Fruit fly (Drosophila melanogaster): ENCODE measurements around the gene knk.

knk gene

DNA sequence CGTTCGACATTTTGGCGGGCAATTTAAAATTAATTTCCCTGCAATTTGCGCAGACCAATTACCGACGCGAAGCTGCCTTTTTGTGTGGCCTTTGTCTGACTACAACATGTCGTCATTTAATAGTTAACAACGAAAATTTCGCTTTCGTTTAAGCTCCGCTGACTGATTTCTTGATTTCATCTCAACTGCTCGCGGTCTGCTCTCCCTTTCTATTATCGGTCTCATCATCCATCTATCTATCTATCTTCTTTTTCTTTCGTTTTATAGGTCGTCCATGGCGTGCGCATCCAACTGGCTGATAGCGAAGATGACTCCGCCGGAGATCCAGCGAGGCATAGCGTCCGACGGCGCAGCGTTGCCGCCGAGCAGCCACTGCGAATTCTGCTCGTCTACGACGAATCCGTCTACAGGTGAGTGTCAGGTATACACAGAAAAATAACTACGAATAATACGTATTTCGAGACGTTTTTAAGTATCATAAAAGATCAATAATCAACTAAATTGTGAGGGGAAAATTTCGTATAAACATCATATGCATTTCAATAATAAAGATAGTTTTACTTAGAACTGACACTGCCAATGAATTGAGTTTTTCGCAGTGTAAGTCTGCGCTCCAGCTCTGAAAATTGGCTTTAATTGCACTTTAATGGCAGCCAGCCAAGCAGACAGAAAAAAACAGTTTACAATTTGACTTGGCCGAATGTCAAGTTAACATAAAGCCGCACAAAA lies 28.7 kb upstream of the knk start (continued):
- TF ChIP-seq chinmo (GFP tag; IDR thresholded peaks at IDR 0.05; ENCODE audit: partially characterized antibody) (0 out of 4 replicates have a peak, but pooled peaks have one; percentile 8), pan (optimal IDR thresholded peaks at IDR 0.05) (no peak), pan (GFP tag; optimal IDR thresholded peaks at IDR 0.05 in 1 of 2, IDR thresholded peaks at IDR 0.05 in 1 of 2) (peak in 1 of 2 experiments; percentile 67), CG3407 (GFP tag; optimal IDR thresholded peaks at IDR 0.05) (no peak), CG7745 (tag; optimal IDR thresholded peaks at IDR 0.05) (no peak), CG11456 (GFP tag; IDR thresholded peaks at IDR 0.05) (no peak), CG11696 (GFP tag; IDR thresholded peaks at IDR 0.05) (no peak), pzg (GFP tag; optimal IDR thresholded peaks at IDR 0.05) (no peak), D19A (tag; optimal IDR thresholded peaks at IDR 0.05) (no peak), Antp (GFP tag; optimal IDR thresholded peaks at IDR 0.05) (no peak), Doc3 (GFP tag; IDR thresholded peaks at IDR 0.05; ENCODE audit: partially characterized antibody) (no peak), bbx (GFP tag; IDR thresholded peaks at IDR 0.05; ENCODE audit: partially characterized antibody) (no peak), sqz (GFP tag; optimal IDR thresholded peaks at IDR 0.05) (no peak), Dek (tag; optimal IDR thresholded peaks at IDR 0.05) (no peak), CG10321 (GFP tag; IDR thresholded peaks at IDR 0.05) (no peak), aop (GFP tag; IDR thresholded peaks at IDR 0.05) (no peak), hkb (optimal IDR thresholded peaks at IDR 0.05) (no peak), hkb (GFP tag; IDR thresholded peaks at IDR 0.05) (peak; percentile 63), CG30403 (GFP tag; optimal IDR thresholded peaks at IDR 0.05) (peak; percentile 48), CG32532 (GFP tag; IDR thresholded peaks at IDR 0.05) (no peak), org-1 (GFP tag; optimal IDR thresholded peaks at IDR 0.05) (peak; percentile 17), ranshi (GFP tag; IDR thresholded peaks at IDR 0.05) (peak; percentile 37; the same call in 1 of the 2 replicates), cato (GFP tag; optimal IDR thresholded peaks at IDR 0.05; ENCODE audit: borderline replicate concordance) (no peak), CG10366 (GFP tag; IDR thresholded peaks at IDR 0.05) (peak; percentile 60; the same call in 1 of the 2 replicates), CG4404 (GFP tag; IDR thresholded peaks at IDR 0.05) (no peak), Vsx1 (GFP tag; optimal IDR thresholded peaks at IDR 0.05) (no peak), CG9876 (GFP tag; optimal IDR thresholded peaks at IDR 0.05) (no peak), Ets65A (GFP tag) (peak; percentile 88), Ada2b (GFP tag; IDR thresholded peaks at IDR 0.05) (peak; percentile 34; the same call in 1 of the 2 replicates), CG5953 (GFP tag; IDR thresholded peaks at IDR 0.05) (peak; percentile 49; the same call in 1 of the 2 replicates), Awh (GFP tag; IDR thresholded peaks at IDR 0.05) (0 out of 2 replicates have a peak, but pooled peaks have one; percentile 24), vfl (GFP tag; optimal IDR thresholded peaks at IDR 0.05) (no peak), CG6765 (GFP tag; optimal IDR thresholded peaks at IDR 0.05) (no peak), Neu2 (GFP tag; optimal IDR thresholded peaks at IDR 0.05; ENCODE audit: borderline replicate concordance) (no peak), Atf6 (GFP tag; IDR thresholded peaks at IDR 0.05) (peak; percentile 33; the same call in 1 of the 2 replicates), dpn (GFP tag; optimal IDR thresholded peaks at IDR 0.05) (peak; percentile 10 to 27), dysf (GFP tag; IDR thresholded peaks at IDR 0.05) (peak; percentile 65), ara (GFP tag; IDR thresholded peaks at IDR 0.05) (no peak), maf-S (GFP tag; optimal IDR thresholded peaks at IDR 0.05) (no peak), Dip2 (GFP tag; IDR thresholded peaks at IDR 0.05) (no peak), ab (GFP tag; optimal IDR thresholded peaks at IDR 0.05) (no peak), CG2116 (GFP tag; optimal IDR thresholded peaks at IDR 0.05) (no peak), eyg (GFP tag; optimal IDR thresholded peaks at IDR 0.05) (no peak), ac (GFP tag; optimal IDR thresholded peaks at IDR 0.05) (no peak), CG5245 (GFP tag; optimal IDR thresholded peaks at IDR 0.05) (peak; percentile 6), CG4820 (GFP tag; optimal IDR thresholded peaks at IDR 0.05) (no peak), tup (GFP tag; optimal IDR thresholded peaks at IDR 0.05) (no peak), hth (optimal IDR thresholded peaks at IDR 0.05) (no peak), CG8388 (GFP tag; optimal IDR thresholded peaks at IDR 0.05) (peak; percentile 22), Asciz (GFP tag; optimal IDR thresholded peaks at IDR 0.05) (peak; percentile 9), CG12769 (tag; optimal IDR thresholded peaks at IDR 0.05) (peak; percentile 20)

Measured in whole organism, embryonic.